Worm (Caenorhabditis elegans) whole organism, midembryonic: Measurements from ENCODE around the gene Y46D2A.2.

Experiments
- T22C8.4 ChIP-seq: fragments of 200-800 bp; sonication (Bioruptor generic); IDR thresholded peaks from 2 replicates; pipeline ENCODE4 v1.3.6; 2022; ENCODE audit warnings: missing genetic modification characterization, missing compliant biosample characterization
- flt-1 ChIP-seq: fragments of 200-800 bp; sonication (Bioruptor generic); IDR thresholded peaks from 2 replicates; pipeline ENCODE4 v1.3.6; 2022; ENCODE audit warnings: missing genetic modification characterization, missing compliant biosample characterization
- tab-1 ChIP-seq: fragments of 200-800 bp; sonication (Bioruptor generic); IDR thresholded peaks from 2 replicates; pipeline ENCODE4 v1.3.6; 2022; ENCODE audit warnings: missing genetic modification characterization, missing compliant biosample characterization
- ztf-23 ChIP-seq: fragments of 200-800 bp; sonication (Bioruptor generic); IDR thresholded peaks from 2 replicates; pipeline ENCODE4 v1.3.6; 2022; ENCODE audit warnings: missing genetic modification reagents, missing genetic modification characterization, missing compliant biosample characterization
- ztf-29 ChIP-seq: fragments of 200-800 bp; sonication (Bioruptor generic); IDR thresholded peaks from 2 replicates; pipeline ENCODE4 v1.3.6; 2022; ENCODE audit warnings: missing genetic modification reagents, missing genetic modification characterization, missing compliant biosample characterization

- TF ChIP-seq ztf-23 (GFP tag; lab: Robert Waterston, UW) (no peak), tab-1 (GFP tag; lab: Robert Waterston, UW) (no peak), T22C8.4 (GFP tag; lab: Robert Waterston, UW) (no peak), flt-1 (GFP tag; lab: Robert Waterston, UW) (no peak), ztf-29 (GFP tag; lab: Robert Waterston, UW) (no peak)
These were observed 26.4 kb downstream of the Y46D2A.2 start, which contains the start of gene btb-16 for ce11 chrII:3296644-3297043.
